Fruit fly (Drosophila melanogaster) whole organism, embryonic: ENCODE data around the gene r2d2.
A peak's percentile ranks its signal among the peaks of the same experiment; 100 is the strongest.

ENCODE experiments used
- ATbp ChIP-seq: fragments of 200-800 bp; sonication (Bioruptor generic); optimal IDR thresholded peaks from 2 replicates; lab custom pipeline; 2017; ENCODE audit warnings: missing biosample characterization, mild to moderate bottlenecking, missing genetic modification characterization, missing genetic modification reagents
- B-H1 ChIP-seq: fragments of 200-800 bp; sonication (Bioruptor generic); IDR thresholded peaks from 3 replicates; pipeline ENCODE4 v1.3.6; 2022; ENCODE audit warnings: missing biosample characterization, missing genetic modification characterization
- BEAF-32 ChIP-seq: fragments of 200-800 bp; sonication (Bioruptor generic); optimal IDR thresholded peaks from 3 replicates; lab custom pipeline; 2017; ENCODE audit warnings: missing biosample characterization, missing genetic modification characterization, mild to moderate bottlenecking, moderate library complexity, missing genetic modification reagents
- CG10209 ChIP-seq: fragments of 200-800 bp; sonication (Bioruptor generic); optimal IDR thresholded peaks from 3 replicates; lab custom pipeline; 2017; ENCODE audit warnings: missing biosample characterization, mild to moderate bottlenecking, missing genetic modification characterization, missing genetic modification reagents
- CG10274 ChIP-seq: fragments of 200-800 bp; sonication (Bioruptor generic); optimal IDR thresholded peaks from 3 replicates; lab custom pipeline; 2017; ENCODE audit warnings: missing biosample characterization, mild to moderate bottlenecking, missing genetic modification characterization
- CG10543 ChIP-seq: fragments of 200-800 bp; sonication (Bioruptor generic); optimal IDR thresholded peaks from 3 replicates; lab custom pipeline; 2017; ENCODE audit warnings: missing biosample characterization, mild to moderate bottlenecking, missing genetic modification characterization, moderate library complexity
- CG10959 ChIP-seq: fragments of 200-800 bp; sonication (Bioruptor generic); IDR thresholded peaks from 2 replicates; pipeline ENCODE4 v1.3.6; 2022; ENCODE audit warnings: missing biosample characterization, missing genetic modification characterization
- CG10979 ChIP-seq: fragments of 200-800 bp; sonication (Bioruptor generic); optimal IDR thresholded peaks from 2 replicates; lab custom pipeline; 2018; ENCODE audit warnings: missing biosample characterization, mild to moderate bottlenecking, missing genetic modification characterization, moderate library complexity
- CG11085 ChIP-seq: fragments of 200-800 bp; sonication (Bioruptor generic); IDR thresholded peaks from 2 replicates; pipeline ENCODE4 v1.3.6; 2022; ENCODE audit warnings: missing biosample characterization, missing genetic modification characterization
- CG11398 ChIP-seq: fragments of 200-800 bp; sonication (Bioruptor generic); optimal IDR thresholded peaks from 2 replicates; lab custom pipeline; 2016; ENCODE audit warnings: missing biosample characterization, missing genetic modification characterization
- CG1602 ChIP-seq: fragments of 200-800 bp; sonication (Bioruptor generic); optimal IDR thresholded peaks from 3 replicates; lab custom pipeline; 2016; ENCODE audit warnings: missing biosample characterization, missing genetic modification characterization
- CG17912 ChIP-seq: fragments of 200-800 bp; sonication (Bioruptor generic); optimal IDR thresholded peaks from 2 replicates; lab custom pipeline; 2018; ENCODE audit warnings: missing biosample characterization, mild to moderate bottlenecking, missing genetic modification characterization
- CG2120 ChIP-seq: fragments of 200-800 bp; sonication (Bioruptor generic); optimal IDR thresholded peaks from 3 replicates; lab custom pipeline; 2016; ENCODE audit warnings: missing biosample characterization, missing genetic modification characterization
- CG2889 ChIP-seq: fragments of 200-800 bp; sonication (Bioruptor generic); IDR thresholded peaks from 3 replicates; pipeline ENCODE4 v1.3.6; 2022; ENCODE audit warnings: missing biosample characterization, missing genetic modification characterization
- CG30431 ChIP-seq: fragments of 200-800 bp; sonication (Bioruptor generic); optimal IDR thresholded peaks from 2 replicates; lab custom pipeline; 2017; ENCODE audit warnings: missing biosample characterization, missing genetic modification characterization
- CG31365 ChIP-seq: fragments of 200-800 bp; sonication (Bioruptor generic); optimal IDR thresholded peaks from 2 replicates; lab custom pipeline; 2018; ENCODE audit warnings: missing biosample characterization, mild to moderate bottlenecking, missing genetic modification characterization
- CG31441 ChIP-seq: fragments of 200-800 bp; sonication (Bioruptor generic); IDR thresholded peaks from 2 replicates; pipeline ENCODE4 v1.3.6; 2022; ENCODE audit warnings: missing biosample characterization, missing genetic modification characterization
- CG34376 ChIP-seq: fragments of 200-800 bp; sonication (Bioruptor generic); optimal IDR thresholded peaks from 2 replicates; lab custom pipeline; 2018; ENCODE audit warnings: missing biosample characterization, mild to moderate bottlenecking, missing genetic modification characterization
- CG4424 ChIP-seq: fragments of 200-800 bp; sonication (Bioruptor generic); optimal IDR thresholded peaks from 3 replicates; lab custom pipeline; 2016; ENCODE audit warnings: missing biosample characterization, missing genetic modification characterization
- CG4820 ChIP-seq: fragments of 200-800 bp; sonication (Bioruptor generic); optimal IDR thresholded peaks from 3 replicates; lab custom pipeline; 2016; ENCODE audit warnings: missing biosample characterization, missing genetic modification characterization
- CG5245 ChIP-seq: fragments of 200-800 bp; sonication (Bioruptor generic); optimal IDR thresholded peaks from 3 replicates; lab custom pipeline; 2016; ENCODE audit warnings: missing biosample characterization, missing genetic modification characterization
- CG7357 ChIP-seq: fragments of 200-800 bp; sonication (Bioruptor generic); IDR thresholded peaks from 3 replicates; pipeline ENCODE4 v1.3.6; 2022; ENCODE audit warnings: missing biosample characterization, missing genetic modification characterization
- CG7556 ChIP-seq: fragments of 200-800 bp; sonication (Bioruptor generic); optimal IDR thresholded peaks from 2 replicates; lab custom pipeline; 2017; ENCODE audit warnings: missing biosample characterization, mild to moderate bottlenecking, missing genetic modification characterization
- CG7928 ChIP-seq: fragments of 200-800 bp; sonication (Bioruptor generic); optimal IDR thresholded peaks from 2 replicates; lab custom pipeline; 2017; ENCODE audit warnings: missing biosample characterization, mild to moderate bottlenecking, missing genetic modification characterization
- CG8281 ChIP-seq: fragments of 200-800 bp; sonication (Bioruptor generic); optimal IDR thresholded peaks from 2 replicates; lab custom pipeline; 2018; ENCODE audit warnings: missing biosample characterization, mild to moderate bottlenecking, missing genetic modification characterization, moderate library complexity
- CHES-1-like ChIP-seq: fragments of 200-800 bp; sonication (Bioruptor generic); optimal IDR thresholded peaks from 2 replicates; lab custom pipeline; 2016; ENCODE audit warnings: missing biosample characterization, missing genetic modification characterization
- Dek ChIP-seq: fragments of 200-800 bp; sonication (Bioruptor generic); optimal IDR thresholded peaks from 3 replicates; lab custom pipeline; 2019; ENCODE audit warnings: missing biosample characterization, mild to moderate bottlenecking, missing genetic modification characterization, moderate library complexity
- HLHmδ ChIP-seq: fragments of 200-800 bp; sonication (Bioruptor generic); optimal IDR thresholded peaks from 2 replicates; lab custom pipeline; 2018; ENCODE audit warnings: missing biosample characterization, mild to moderate bottlenecking, missing genetic modification characterization, moderate library complexity
- Hand ChIP-seq: fragments of 200-800 bp; sonication (Bioruptor generic); optimal IDR thresholded peaks from 2 replicates; lab custom pipeline; 2017; ENCODE audit warnings: mild to moderate bottlenecking, missing biosample characterization, missing genetic modification reagents, missing genetic modification characterization
- Hr3 ChIP-seq: fragments of 200-800 bp; sonication (Bioruptor generic); optimal IDR thresholded peaks from 3 replicates; lab custom pipeline; 2016; ENCODE audit warnings: missing biosample characterization, missing genetic modification characterization
- Hr51 ChIP-seq, 2 experiments: fragments of 200-800 bp; sonication (Bioruptor generic); optimal IDR thresholded peaks; 2 replicates in 1 of 2; 3 replicates in 1 of 2; lab custom pipeline; 2016 to 2018; ENCODE audit warnings: missing biosample characterization in 2 of 2, missing genetic modification characterization in 2 of 2, mild to moderate bottlenecking in 1 of 2, moderate library complexity in 1 of 2
- Hr78 ChIP-seq, 2 experiments: fragments of 200-800 bp in 1 of 2; fragments of >200 bp in 1 of 2; sonication (Bioruptor generic) in 1 of 2; optimal IDR thresholded peaks; 2 replicates each; lab custom pipeline; 2017 to 2019; ENCODE audit warnings: missing biosample characterization in 2 of 2, missing genetic modification characterization in 2 of 2, mild to moderate bottlenecking in 1 of 2, moderate library complexity in 1 of 2
- Nf-YA ChIP-seq: fragments of 200-800 bp; sonication (Bioruptor generic); IDR thresholded peaks from 2 replicates; pipeline ENCODE4 v1.3.6; 2022; ENCODE audit warnings: missing biosample characterization, missing genetic modification characterization
- Sin3A ChIP-seq: fragments of >200 bp; optimal IDR thresholded peaks from 2 replicates; lab custom pipeline; 2018
- TFAM ChIP-seq: fragments of 200-800 bp; sonication (Bioruptor generic); optimal IDR thresholded peaks from 2 replicates; lab custom pipeline; 2017; ENCODE audit warnings: missing biosample characterization, missing genetic modification characterization, inconsistent platforms
- bbx ChIP-seq: fragments of 200-800 bp; sonication (Bioruptor generic); IDR thresholded peaks from 2 replicates; pipeline ENCODE4 v1.3.6; 2022; ENCODE audit warnings: missing biosample characterization, missing genetic modification characterization; ENCODE audit not compliant: partially characterized antibody
- br ChIP-seq: fragments of >200 bp; optimal IDR thresholded peaks from 2 replicates; lab custom pipeline; 2017
- corto ChIP-seq: fragments of 200-800 bp; sonication (Bioruptor generic); optimal IDR thresholded peaks from 2 replicates; lab custom pipeline; 2016; ENCODE audit warnings: missing biosample characterization, mild to moderate bottlenecking, missing genetic modification characterization, moderate library complexity
- disco-r ChIP-seq: fragments of 200-800 bp; sonication (Bioruptor generic); optimal IDR thresholded peaks from 2 replicates; lab custom pipeline; 2016; ENCODE audit warnings: missing biosample characterization, missing genetic modification characterization
- en ChIP-seq: fragments of 200-800 bp; sonication (Bioruptor generic); optimal IDR thresholded peaks from 2 replicates; lab custom pipeline; 2016; ENCODE audit warnings: missing biosample characterization, missing genetic modification characterization
- jumu ChIP-seq: fragments of 200-800 bp; sonication (Bioruptor generic); optimal IDR thresholded peaks from 3 replicates; lab custom pipeline; 2016; ENCODE audit warnings: missing biosample characterization, missing genetic modification characterization
- nerfin-1 ChIP-seq: fragments of 200-800 bp; sonication (Bioruptor generic); optimal IDR thresholded peaks from 3 replicates; lab custom pipeline; 2019; ENCODE audit warnings: missing biosample characterization, mild to moderate bottlenecking, missing genetic modification characterization, moderate library complexity
- org-1 ChIP-seq: fragments of 200-800 bp; sonication (Bioruptor generic); optimal IDR thresholded peaks from 2 replicates; lab custom pipeline; 2017; ENCODE audit warnings: missing biosample characterization, missing genetic modification characterization
- repo ChIP-seq: fragments of 200-800 bp; sonication (Bioruptor generic); optimal IDR thresholded peaks from 2 replicates; lab custom pipeline; 2016; ENCODE audit warnings: missing biosample characterization, missing genetic modification characterization
- ro ChIP-seq: fragments of 200-800 bp; sonication (Bioruptor generic); IDR thresholded peaks from 2 replicates; pipeline ENCODE4 v1.3.6; 2022; ENCODE audit warnings: missing biosample characterization, missing genetic modification characterization
- sens-2 ChIP-seq: fragments of 200-800 bp; sonication (Bioruptor generic); IDR thresholded peaks from 2 replicates; pipeline ENCODE4 v1.3.6; 2022; ENCODE audit warnings: missing biosample characterization, missing genetic modification characterization
- sr ChIP-seq: fragments of 200-800 bp; sonication (Bioruptor generic); IDR thresholded peaks from 3 replicates; pipeline ENCODE4 v1.3.6; 2022; ENCODE audit warnings: missing biosample characterization, missing genetic modification characterization
- sug ChIP-seq: fragments of 200-800 bp; optimal IDR thresholded peaks from 2 replicates; lab custom pipeline; 2019; ENCODE audit warnings: missing biosample characterization, mild to moderate bottlenecking, missing genetic modification characterization, moderate library complexity
- toy ChIP-seq: fragments of 200-800 bp; sonication (Bioruptor generic); IDR thresholded peaks from 2 replicates; pipeline ENCODE4 v1.3.6; 2022; ENCODE audit warnings: missing biosample characterization, missing genetic modification characterization
- trem ChIP-seq: fragments of 200-800 bp; optimal IDR thresholded peaks from 3 replicates; lab custom pipeline; 2019; ENCODE audit warnings: missing biosample characterization, mild to moderate bottlenecking, missing genetic modification characterization, moderate library complexity

r2d2 gene

dm6 chr2L:7799804-7800433, at the start of gene r2d2, which contains the start of gene Herp (continued):
- TF ChIP-seq Hr51 (GFP tag; optimal IDR thresholded peaks at IDR 0.05; lab: Kevin White, UChicago) (peak; percentile 87 to 91), sug (peak; percentile 95), Hr78 (GFP tag; optimal IDR thresholded peaks at IDR 0.05; lab: Kevin White, UChicago) (peak in 1 of 2 experiments; percentile 91), CG7928 (GFP tag; lab: Kevin White, UChicago) (peak; percentile 79), en (GFP tag; lab: Kevin White, UChicago) (peak; percentile 87), CG34376 (GFP tag; lab: Kevin White, UChicago) (peak; percentile 96), Nf-YA (peak; percentile 63), CG11398 (peak; percentile 85), corto (peak; percentile 48), TFAM (GFP tag; lab: Kevin White, UChicago) (peak; percentile 50), disco-r (GFP tag; lab: Kevin White, UChicago) (peak; percentile 92), CG5245 (peak; percentile 83), CG2120 (GFP tag; lab: Kevin White, UChicago) (peak; percentile 96), ro (GFP tag; lab: Robert Waterston, UW) (peak; percentile 67), CG11085 (GFP tag; lab: Robert Waterston, UW) (peak; percentile 86), sr (GFP tag; lab: Robert Waterston, UW) (peak; percentile 44; the same call in 1 of the 3 replicates), CG17912 (peak; percentile 44), CG4820 (GFP tag; lab: Kevin White, UChicago) (peak; percentile 91), CG10543 (GFP tag; lab: Kevin White, UChicago) (peak; percentile 97), CG31365 (tag; lab: Kevin White, UChicago) (peak; percentile 74), HLHmδ (GFP tag; lab: Kevin White, UChicago) (no peak), CG7357 (GFP tag; lab: Robert Waterston, UW) (peak; percentile 80), CG1602 (GFP tag; lab: Kevin White, UChicago) (peak; percentile 89), CG10979 (tag; lab: Kevin White, UChicago) (peak; percentile 81), jumu (GFP tag; lab: Kevin White, UChicago) (peak; percentile 94), org-1 (GFP tag; lab: Kevin White, UChicago) (peak; percentile 84), CG2889 (peak; percentile 58; the same call in 2 of the 3 replicates), nerfin-1 (tag; lab: Kevin White, UChicago) (peak; percentile 87), CG10209 (peak; percentile 88), BEAF-32 (GFP tag; lab: Kevin White, UChicago) (peak; percentile 84), br (lab: Kevin White, UChicago) (no peak), Hand (GFP tag; lab: Kevin White, UChicago) (peak; percentile 75), Dek (tag; lab: Kevin White, UChicago) (peak; percentile 89), CG8281 (tag; lab: Kevin White, UChicago) (peak; percentile 84), ATbp (peak; percentile 67), CHES-1-like (GFP tag; lab: Kevin White, UChicago) (peak; percentile 96), CG10959 (peak; percentile 80), CG30431 (GFP tag; lab: Kevin White, UChicago) (peak; percentile 69), Hr3 (GFP tag; lab: Kevin White, UChicago) (peak; percentile 91), trem (tag; lab: Kevin White, UChicago) (peak; percentile 99), B-H1 (GFP tag; lab: Robert Waterston, UW) (peak; percentile 60; the same call in 1 of the 3 replicates), Sin3A (lab: Kevin White, UChicago) (peak; percentile 91), CG31441 (GFP tag; lab: Robert Waterston, UW) (peak; percentile 96), sens-2 (GFP tag; lab: Robert Waterston, UW) (peak; percentile 43; the same call in 1 of the 2 replicates), bbx (GFP tag; lab: Robert Waterston, UW) (peak; percentile 63), CG10274 (peak; percentile 80), toy (GFP tag; lab: Robert Waterston, UW) (peak; percentile 65; the same call in 1 of the 2 replicates), repo (GFP tag; lab: Kevin White, UChicago) (peak; percentile 90), CG4424 (GFP tag; lab: Kevin White, UChicago) (peak; percentile 93), CG7556 (GFP tag; lab: Kevin White, UChicago) (peak; percentile 87)
